Fruit fly (Drosophila melanogaster): Measurements from ENCODE around the gene CG45413.

The CG45413 gene

DNA sequence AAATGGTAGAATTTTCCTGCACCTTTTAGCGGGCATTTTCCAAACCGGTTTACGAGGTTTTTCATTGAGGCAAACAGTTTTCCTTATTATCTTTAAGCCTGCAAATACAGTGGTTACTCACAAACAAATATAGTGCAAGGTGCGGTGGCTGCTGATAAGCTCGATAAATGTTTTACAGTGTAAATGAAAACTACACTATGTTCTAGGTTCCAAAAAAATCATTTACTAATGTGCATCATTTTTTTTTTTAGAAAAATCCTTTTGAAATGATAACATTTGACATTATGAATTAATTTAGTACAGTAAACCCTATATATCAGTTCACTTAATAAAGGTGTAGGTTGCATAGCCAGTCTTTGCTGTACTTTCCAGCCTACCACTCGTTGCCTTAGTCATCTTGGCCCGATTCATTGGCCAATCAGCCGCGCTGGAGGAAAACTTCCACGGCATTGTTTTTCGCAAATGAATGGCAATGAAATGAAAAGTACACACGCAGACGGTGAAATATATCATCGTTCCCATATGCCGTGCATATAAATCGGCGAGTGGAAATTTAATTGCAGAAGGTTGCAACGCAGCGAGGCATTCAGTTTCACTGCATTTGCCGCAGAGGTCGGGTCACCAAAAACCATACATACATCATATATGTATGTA is 46.4 kb upstream of the CG45413 start (continued):
- no peak for TF ChIP-seq CG14860 (GFP tag; IDR thresholded peaks at IDR 0.05; ENCODE audit: partially characterized antibody)
- TF ChIP-seq dmrt99B (tag; optimal IDR thresholded peaks at IDR 0.05) = peak; percentile 2
- no peak for TF ChIP-seq CG4328 (GFP tag; optimal IDR thresholded peaks at IDR 0.05)
- no peak for TF ChIP-seq CG3163 (GFP tag; optimal IDR thresholded peaks at IDR 0.05)
- TF ChIP-seq CG34422 (GFP tag; IDR thresholded peaks at IDR 0.05) = no peak
- TF ChIP-seq CG11504 (tag; optimal IDR thresholded peaks at IDR 0.05) = peak; percentile 27
- no peak for TF ChIP-seq danr (GFP tag; IDR thresholded peaks at IDR 0.05)
- peak; percentile 12 for TF ChIP-seq mam (GFP tag; optimal IDR thresholded peaks at IDR 0.05)
- no peak for TF ChIP-seq bowl (GFP tag; IDR thresholded peaks at IDR 0.05)
- no peak for TF ChIP-seq E2f1 (GFP tag; IDR thresholded peaks at IDR 0.05)
- TF ChIP-seq cas (GFP tag; IDR thresholded peaks at IDR 0.05) = no peak
- TF ChIP-seq CG12236 (GFP tag; optimal IDR thresholded peaks at IDR 0.05) = no peak
- TF ChIP-seq CG15269 (tag; optimal IDR thresholded peaks at IDR 0.05) = peak; percentile 3
- TF ChIP-seq shn (GFP tag; optimal IDR thresholded peaks at IDR 0.05) = no peak
- TF ChIP-seq CG14710 (tag; optimal IDR thresholded peaks at IDR 0.05) = no peak
- no peak for TF ChIP-seq CG7987 (GFP tag; optimal IDR thresholded peaks at IDR 0.05)
- TF ChIP-seq Drgx (GFP tag; IDR thresholded peaks at IDR 0.05) = peak; percentile 68
- TF ChIP-seq CG2889 (GFP tag; IDR thresholded peaks at IDR 0.05) = no peak
- TF ChIP-seq CG7357 (GFP tag; IDR thresholded peaks at IDR 0.05) = no peak
- TF ChIP-seq CG4730 (GFP tag; IDR thresholded peaks at IDR 0.05) = no peak
- TF ChIP-seq BEAF-32 (GFP tag; optimal IDR thresholded peaks at IDR 0.05) = no peak
- no peak for TF ChIP-seq ara (GFP tag; IDR thresholded peaks at IDR 0.05)
- no peak for TF ChIP-seq CG34224 (GFP tag; IDR thresholded peaks at IDR 0.05; ENCODE audit: partially characterized antibody)
- no peak for TF ChIP-seq nerfin-2 (GFP tag; IDR thresholded peaks at IDR 0.05; ENCODE audit: partially characterized antibody)
- no peak for TF ChIP-seq HmgZ (tag; optimal IDR thresholded peaks at IDR 0.05)
- TF ChIP-seq ci (GFP tag; IDR thresholded peaks at IDR 0.05) = 0 out of 3 replicates have a peak, but pooled peaks have one; percentile 7
- no peak for TF ChIP-seq CG17912 (GFP tag; optimal IDR thresholded peaks at IDR 0.05)
- no peak for TF ChIP-seq CG7372 (GFP tag; IDR thresholded peaks at IDR 0.05)
- no peak for TF ChIP-seq sug (tag; optimal IDR thresholded peaks at IDR 0.05)
- TF ChIP-seq klu (GFP tag; IDR thresholded peaks at IDR 0.05) = no peak
- TF ChIP-seq ttk (GFP tag; IDR thresholded peaks at IDR 0.05) = 0 out of 2 replicates have a peak, but pooled peaks have one; percentile 18
- no peak for TF ChIP-seq CG15011 (GFP tag; optimal IDR thresholded peaks at IDR 0.05)
- TF ChIP-seq CG14441 (GFP tag; IDR thresholded peaks at IDR 0.05) = no peak
- TF ChIP-seq CG16863 (GFP tag; optimal IDR thresholded peaks at IDR 0.05) = peak; percentile 35
- no peak for TF ChIP-seq bbx (GFP tag; IDR thresholded peaks at IDR 0.05; ENCODE audit: partially characterized antibody)
- TF ChIP-seq dimm (GFP tag; IDR thresholded peaks at IDR 0.05) = no peak
- no peak for TF ChIP-seq CG16813 (GFP tag; IDR thresholded peaks at IDR 0.05; ENCODE audit: partially characterized antibody)
- TF ChIP-seq tna (GFP tag; IDR thresholded peaks at IDR 0.05; ENCODE audit: partially characterized antibody) = no peak
- TF ChIP-seq CG10979 (tag; optimal IDR thresholded peaks at IDR 0.05) = no peak
- no peak for TF ChIP-seq CG3407 (GFP tag; optimal IDR thresholded peaks at IDR 0.05)
- TF ChIP-seq Med (GFP tag) = peak; percentile 72
- no peak for TF ChIP-seq ftz-f1 (GFP tag; optimal IDR thresholded peaks at IDR 0.05)
- no peak for TF ChIP-seq CTCF (GFP tag; optimal IDR thresholded peaks at IDR 0.05)
- peak; percentile 16 for TF ChIP-seq lilli (GFP tag; optimal IDR thresholded peaks at IDR 0.05)
- TF ChIP-seq CG33557 (GFP tag; optimal IDR thresholded peaks at IDR 0.05) = peak; percentile 16
- no peak for TF ChIP-seq Taf1 (GFP tag; IDR thresholded peaks at IDR 0.05)
- no peak for TF ChIP-seq CG9437 (GFP tag; optimal IDR thresholded peaks at IDR 0.05)
- no peak for TF ChIP-seq CG1792 (GFP tag; optimal IDR thresholded peaks at IDR 0.05)
- TF ChIP-seq scrt (GFP tag; optimal IDR thresholded peaks at IDR 0.05) = no peak
- no peak for TF ChIP-seq HLH54F (GFP tag; optimal IDR thresholded peaks at IDR 0.05)
- no peak for TF ChIP-seq en (GFP tag; optimal IDR thresholded peaks at IDR 0.05)

Measured in whole organism, embryonic.